Worm (Caenorhabditis elegans) whole organism, midembryonic: Measurements from ENCODE around the gene citk-2.

ENCODE experiments used
- T22C8.4 ChIP-seq: fragments of 200-800 bp; sonication (Bioruptor generic); IDR thresholded peaks from 2 replicates; pipeline ENCODE4 v1.3.6; 2022; ENCODE audit warnings: missing genetic modification characterization, missing compliant biosample characterization
- cog-1 ChIP-seq: sonication (generic microtip); optimal IDR thresholded peaks from 2 replicates; lab custom pipeline; 2016; ENCODE audit warnings: missing genetic modification characterization, missing compliant biosample characterization
- flt-1 ChIP-seq: fragments of 200-800 bp; sonication (Bioruptor generic); IDR thresholded peaks from 2 replicates; pipeline ENCODE4 v1.3.6; 2022; ENCODE audit warnings: missing genetic modification characterization, missing compliant biosample characterization
- klf-2 ChIP-seq: fragments of 200-800 bp; sonication (Bioruptor generic); conservative IDR thresholded peaks from 2 replicates; pipeline ENCODE4 v1.3.6; 2022; ENCODE audit warnings: missing genetic modification reagents, missing genetic modification characterization, missing compliant biosample characterization
- med-1 ChIP-seq: sonication (generic microtip); optimal IDR thresholded peaks from 2 replicates; lab custom pipeline; 2017; ENCODE audit warnings: missing genetic modification characterization, mild to moderate bottlenecking, missing compliant biosample characterization, antibody characterized with exemption, missing genetic modification reagents; ENCODE audit not compliant: insufficient read depth
- ref-1 ChIP-seq: fragments of 200-800 bp; sonication (Bioruptor generic); conservative IDR thresholded peaks from 2 replicates; pipeline ENCODE4 v1.3.6; 2022; ENCODE audit warnings: missing genetic modification reagents, missing genetic modification characterization, missing compliant biosample characterization
- tab-1 ChIP-seq: fragments of 200-800 bp; sonication (Bioruptor generic); IDR thresholded peaks from 2 replicates; pipeline ENCODE4 v1.3.6; 2022; ENCODE audit warnings: missing genetic modification characterization, missing compliant biosample characterization

DNA sequence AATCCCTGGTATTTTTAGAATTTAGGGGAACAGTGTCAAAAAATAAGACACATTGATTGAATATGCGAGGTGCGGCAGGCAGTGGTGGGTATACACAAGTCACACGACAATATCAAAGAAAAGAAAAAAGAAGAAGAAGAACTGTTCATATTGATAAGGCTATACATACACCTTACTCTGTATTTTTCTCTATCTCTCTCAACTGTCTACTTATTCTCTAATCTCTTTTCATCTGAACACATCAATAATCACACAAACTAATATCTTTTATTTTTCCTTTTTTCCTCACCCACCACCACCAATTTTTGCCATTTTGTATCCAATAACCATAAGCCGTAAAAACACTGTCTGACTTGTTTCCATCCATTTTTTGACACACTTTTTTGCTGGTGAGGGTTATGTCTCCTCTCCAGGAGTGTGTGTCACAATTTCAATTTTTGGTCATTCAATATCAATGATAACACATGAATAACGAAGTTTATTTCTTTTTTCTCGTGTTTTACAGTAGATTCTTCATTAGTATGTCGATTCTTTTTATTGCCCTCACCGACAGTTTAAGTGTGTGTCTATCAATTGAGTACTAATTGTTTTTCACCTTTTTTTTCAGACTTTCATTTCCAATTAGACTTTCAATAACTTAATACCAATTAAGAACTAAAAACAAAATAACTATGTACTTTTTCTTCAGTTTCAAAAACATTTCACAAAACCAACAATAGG, 20.2 kb downstream of the citk-2 start:
- TF ChIP-seq tab-1, result no peak
- no peak for TF ChIP-seq klf-2 (GFP tag; lab: Robert Waterston, UW)
- no peak for TF ChIP-seq cog-1 (tag; lab: Kevin White, UChicago)
- no peak for TF ChIP-seq med-1 (GFP tag; lab: Kevin White, UChicago)
- TF ChIP-seq ref-1 (GFP tag; lab: Robert Waterston, UW), result no peak
- no peak for TF ChIP-seq flt-1 (GFP tag; lab: Robert Waterston, UW)
- no peak for TF ChIP-seq T22C8.4
